Fruit fly (Drosophila melanogaster): ENCODE measurements around the gene OdsH.

OdsH gene

dm6 chrX:17751658-17752057, 39.2 kb upstream of the OdsH start (continued):
- TF ChIP-seq gt (GFP tag; IDR thresholded peaks at IDR 0.05): no peak
- no peak for TF ChIP-seq ac (GFP tag; optimal IDR thresholded peaks at IDR 0.05)
- TF ChIP-seq D19A (tag; optimal IDR thresholded peaks at IDR 0.05): no peak
- no peak for TF ChIP-seq CG13775 (GFP tag; optimal IDR thresholded peaks at IDR 0.05)
- TF ChIP-seq unpg (GFP tag; optimal IDR thresholded peaks at IDR 0.05): peak; percentile 13
- TF ChIP-seq gcm2 (GFP tag; optimal IDR thresholded peaks at IDR 0.05): no peak
- peak; percentile 9 for TF ChIP-seq Oli (tag; optimal IDR thresholded peaks at IDR 0.05)
- 0 out of 2 replicates have a peak, but pooled peaks have one; percentile 22 for TF ChIP-seq inv (GFP tag; IDR thresholded peaks at IDR 0.05; ENCODE audit: partially characterized antibody)
- TF ChIP-seq CG17361 (GFP tag; IDR thresholded peaks at IDR 0.05): peak; percentile 45; the same call in 2 of the 3 replicates
- peak; percentile 14 for TF ChIP-seq Adf1 (GFP tag; IDR thresholded peaks at IDR 0.05)
- no peak for TF ChIP-seq MBD-R2 (GFP tag; IDR thresholded peaks at IDR 0.05)
- no peak for TF ChIP-seq danr (GFP tag; IDR thresholded peaks at IDR 0.05)
- peak; percentile 15; the same call in 1 of the 3 replicates for TF ChIP-seq Aef1 (GFP tag; IDR thresholded peaks at IDR 0.05)
- peak; percentile 20; the same call in 1 of the 2 replicates for TF ChIP-seq CG1024 (GFP tag; IDR thresholded peaks at IDR 0.05)
- TF ChIP-seq zfh2 (GFP tag; optimal IDR thresholded peaks at IDR 0.05): peak; percentile 31
- TF ChIP-seq E2f1 (GFP tag; IDR thresholded peaks at IDR 0.05): peak; percentile 54; the same call in 1 of the 2 replicates
- peak; percentile 79 for TF ChIP-seq CG8478 (optimal IDR thresholded peaks at IDR 0.05)
- no peak for TF ChIP-seq CG1529 (GFP tag; optimal IDR thresholded peaks at IDR 0.05)
- TF ChIP-seq Fer1 (GFP tag; optimal IDR thresholded peaks at IDR 0.05): no peak
- 0 out of 2 replicates have a peak, but pooled peaks have one; percentile 13 for TF ChIP-seq CG4730 (GFP tag; IDR thresholded peaks at IDR 0.05)
- no peak for TF ChIP-seq CG8388 (GFP tag; optimal IDR thresholded peaks at IDR 0.05)
- peak; percentile 2 for TF ChIP-seq CG10147 (GFP tag; optimal IDR thresholded peaks at IDR 0.05)
- TF ChIP-seq z (GFP tag; IDR thresholded peaks at IDR 0.05): no peak
- peak; percentile 56 for TF ChIP-seq HLH54F (GFP tag; optimal IDR thresholded peaks at IDR 0.05)
- TF ChIP-seq CG3065 (GFP tag; optimal IDR thresholded peaks at IDR 0.05): no peak
- no peak for TF ChIP-seq Neu2 (GFP tag; optimal IDR thresholded peaks at IDR 0.05; ENCODE audit: borderline replicate concordance)
- TF ChIP-seq CG4820 (GFP tag; optimal IDR thresholded peaks at IDR 0.05): peak; percentile 22
- TF ChIP-seq CG12744 (GFP tag; optimal IDR thresholded peaks at IDR 0.05): no peak
- peak; percentile 74 for TF ChIP-seq Abd-B (GFP tag; optimal IDR thresholded peaks at IDR 0.05)
- peak; percentile 79 for TF ChIP-seq Rfx (GFP tag; IDR thresholded peaks at IDR 0.05)
- 0 out of 2 replicates have a peak, but pooled peaks have one; percentile 12 for TF ChIP-seq CG6272 (GFP tag; IDR thresholded peaks at IDR 0.05)
- no peak for TF ChIP-seq dan (GFP tag; IDR thresholded peaks at IDR 0.05)
- peak; percentile 76 for TF ChIP-seq CG15696 (tag; optimal IDR thresholded peaks at IDR 0.05)
- TF ChIP-seq sens (GFP tag): peak; percentile 3
- TF ChIP-seq CTCF (GFP tag; optimal IDR thresholded peaks at IDR 0.05): peak; percentile 98
- TF ChIP-seq Deaf1 (tag; optimal IDR thresholded peaks at IDR 0.05): no peak
- TF ChIP-seq CG12299 (tag; optimal IDR thresholded peaks at IDR 0.05): no peak
- no peak for TF ChIP-seq org-1 (GFP tag; optimal IDR thresholded peaks at IDR 0.05)
- TF ChIP-seq lov (optimal IDR thresholded peaks at IDR 0.05): no peak
- 0 out of 3 replicates have a peak, but pooled peaks have one; percentile 36 for TF ChIP-seq lov (GFP tag; IDR thresholded peaks at IDR 0.05)
- TF ChIP-seq HLH4C (GFP tag; IDR thresholded peaks at IDR 0.05; ENCODE audit: partially characterized antibody): no peak
- TF ChIP-seq Asciz (GFP tag; optimal IDR thresholded peaks at IDR 0.05): no peak
- TF ChIP-seq CG9797 (GFP tag; optimal IDR thresholded peaks at IDR 0.05): no peak
- TF ChIP-seq Hsf (GFP tag; optimal IDR thresholded peaks at IDR 0.05): peak; percentile 67
- peak in 1 of 3 experiments; percentile 30 for TF ChIP-seq Stat92E (GFP tag; optimal IDR thresholded peaks at IDR 0.05)
- 0 out of 2 replicates have a peak, but pooled peaks have one; percentile 14 for TF ChIP-seq CG5953 (GFP tag; IDR thresholded peaks at IDR 0.05)
- peak in 1 of 2 experiments; percentile 0 for TF ChIP-seq bsh (GFP tag; optimal IDR thresholded peaks at IDR 0.05)
- TF ChIP-seq tin (GFP tag; optimal IDR thresholded peaks at IDR 0.05): peak; percentile 54
- TF ChIP-seq B-H1 (GFP tag; IDR thresholded peaks at IDR 0.05): no peak
- TF ChIP-seq zen2 (GFP tag; IDR thresholded peaks at IDR 0.05; ENCODE audit: partially characterized antibody): no peak
- peak; percentile 61; the same call in 1 of the 2 replicates for TF ChIP-seq CG8765 (GFP tag; IDR thresholded peaks at IDR 0.05)
- TF ChIP-seq CG7839 (tag; optimal IDR thresholded peaks at IDR 0.05): peak; percentile 51
